Fruit fly (Drosophila melanogaster) whole organism, embryonic: ENCODE results near the gene CG7298.

Source experiments
- Awh ChIP-seq: fragments of 200-800 bp; sonication (Bioruptor generic); IDR thresholded peaks from 2 replicates; pipeline ENCODE4, ENCODE4 v1.3.6; 2022; ENCODE audit warnings: missing biosample characterization, missing genetic modification characterization
- C15 ChIP-seq: fragments of 200-800 bp; sonication (Bioruptor generic); IDR thresholded peaks from 3 replicates; pipeline ENCODE4 v1.3.6; 2022; ENCODE audit warnings: missing biosample characterization, missing genetic modification characterization
- CG10147 ChIP-seq: fragments of 200-800 bp; sonication (Bioruptor generic); optimal IDR thresholded peaks from 2 replicates; lab custom pipeline; 2019; ENCODE audit warnings: missing biosample characterization, mild to moderate bottlenecking, missing genetic modification characterization, moderate library complexity
- CG10959 ChIP-seq: fragments of 200-800 bp; sonication (Bioruptor generic); IDR thresholded peaks from 2 replicates; pipeline ENCODE4 v1.3.6; 2022; ENCODE audit warnings: missing biosample characterization, missing genetic modification characterization
- CG11504 ChIP-seq: fragments of 200-800 bp; sonication (Bioruptor generic); optimal IDR thresholded peaks from 3 replicates; lab custom pipeline; 2019; ENCODE audit warnings: missing biosample characterization, mild to moderate bottlenecking, missing genetic modification characterization, moderate library complexity
- CG11696 ChIP-seq: fragments of 200-800 bp; sonication (Bioruptor generic); IDR thresholded peaks from 2 replicates; pipeline ENCODE4 v1.3.6; 2022; ENCODE audit warnings: missing biosample characterization, missing genetic modification characterization
- CG13296 ChIP-seq: fragments of 200-800 bp; sonication (Bioruptor generic); optimal IDR thresholded peaks from 3 replicates; lab custom pipeline; 2018; ENCODE audit warnings: missing biosample characterization, mild to moderate bottlenecking, missing genetic modification characterization
- CG13424 ChIP-seq: fragments of 200-800 bp; sonication (Bioruptor generic); optimal IDR thresholded peaks from 2 replicates; lab custom pipeline; 2019; ENCODE audit warnings: missing biosample characterization, mild to moderate bottlenecking, missing genetic modification characterization, moderate library complexity
- CG14441 ChIP-seq: fragments of 200-800 bp; sonication (Bioruptor generic); IDR thresholded peaks from 2 replicates; pipeline ENCODE4 v1.3.6; 2022; ENCODE audit warnings: missing biosample characterization, missing genetic modification characterization
- CG16815 ChIP-seq: fragments of 200-800 bp; sonication (Bioruptor generic); optimal IDR thresholded peaks from 3 replicates; lab custom pipeline; 2017; ENCODE audit warnings: missing biosample characterization, mild to moderate bottlenecking, missing genetic modification characterization
- CG2712 ChIP-seq: fragments of 200-800 bp; optimal IDR thresholded peaks from 3 replicates; lab custom pipeline; 2019; ENCODE audit warnings: missing biosample characterization, mild to moderate bottlenecking, missing genetic modification characterization, moderate library complexity
- CG2875 ChIP-seq: fragments of 200-800 bp; sonication (Bioruptor generic); optimal IDR thresholded peaks from 2 replicates; lab custom pipeline; 2017; ENCODE audit warnings: missing biosample characterization, mild to moderate bottlenecking, missing genetic modification characterization, missing genetic modification reagents
- CG3065 ChIP-seq: fragments of 200-800 bp; sonication (Bioruptor generic); optimal IDR thresholded peaks from 2 replicates; lab custom pipeline; 2016; ENCODE audit warnings: missing biosample characterization, missing genetic modification characterization
- CG34376 ChIP-seq: fragments of 200-800 bp; sonication (Bioruptor generic); optimal IDR thresholded peaks from 2 replicates; lab custom pipeline; 2018; ENCODE audit warnings: missing biosample characterization, mild to moderate bottlenecking, missing genetic modification characterization
- CG4424 ChIP-seq: fragments of 200-800 bp; sonication (Bioruptor generic); optimal IDR thresholded peaks from 3 replicates; lab custom pipeline; 2016; ENCODE audit warnings: missing biosample characterization, missing genetic modification characterization
- CG6175 ChIP-seq: fragments of 200-800 bp; sonication (Bioruptor generic); IDR thresholded peaks from 3 replicates; pipeline ENCODE4 v1.3.6; 2022; ENCODE audit warnings: missing biosample characterization, missing genetic modification characterization
- CG8765 ChIP-seq: fragments of 200-800 bp; sonication (Bioruptor generic); IDR thresholded peaks from 2 replicates; pipeline ENCODE4 v1.3.6; 2022; ENCODE audit warnings: missing biosample characterization, missing genetic modification characterization
- CG9437 ChIP-seq: fragments of 200-800 bp; sonication (Bioruptor generic); optimal IDR thresholded peaks from 2 replicates; lab custom pipeline; 2018; ENCODE audit warnings: missing biosample characterization, mild to moderate bottlenecking, missing genetic modification characterization
- CG9609 ChIP-seq: fragments of 200-800 bp; sonication (Bioruptor generic); optimal IDR thresholded peaks from 3 replicates; lab custom pipeline; 2016; ENCODE audit warnings: missing biosample characterization, missing genetic modification characterization
- CG9932 ChIP-seq: fragments of 200-800 bp; sonication (Bioruptor generic); IDR thresholded peaks from 2 replicates; pipeline ENCODE4 v1.3.6; 2022; ENCODE audit warnings: missing biosample characterization, missing genetic modification characterization
- E2f1 ChIP-seq: fragments of 200-800 bp; sonication (Bioruptor generic); IDR thresholded peaks from 2 replicates; pipeline ENCODE4 v1.3.6; 2022; ENCODE audit warnings: missing biosample characterization, missing genetic modification characterization
- E2f2 ChIP-seq: fragments of 200-800 bp; sonication (Bioruptor generic); IDR thresholded peaks from 2 replicates; pipeline ENCODE4 v1.3.6; 2022; ENCODE audit warnings: missing biosample characterization, missing genetic modification characterization
- Eip74EF ChIP-seq, 2 experiments: fragments of 200-800 bp in 1 of 2; fragments of >200 bp in 1 of 2; sonication (Bioruptor generic) in 1 of 2; optimal IDR thresholded peaks; 2 replicates each; lab custom pipeline; 2017 to 2019; ENCODE audit warnings: missing biosample characterization in 2 of 2, missing genetic modification characterization in 2 of 2, mild to moderate bottlenecking in 1 of 2, moderate library complexity in 1 of 2
- Ets97D ChIP-seq: fragments of 200-800 bp; sonication (Bioruptor generic); optimal IDR thresholded peaks from 3 replicates; lab custom pipeline; 2016; ENCODE audit warnings: missing biosample characterization, missing genetic modification characterization
- Fer1 ChIP-seq: fragments of 200-800 bp; sonication (Bioruptor generic); optimal IDR thresholded peaks from 2 replicates; lab custom pipeline; 2017; ENCODE audit warnings: missing biosample characterization, mild to moderate bottlenecking, missing genetic modification characterization
- Fer3 ChIP-seq: fragments of 200-800 bp; sonication (Bioruptor generic); optimal IDR thresholded peaks from 2 replicates; lab custom pipeline; 2018; ENCODE audit warnings: missing biosample characterization, mild to moderate bottlenecking, missing genetic modification characterization, moderate library complexity
- HHEX ChIP-seq: fragments of 200-800 bp; sonication (Bioruptor generic); optimal IDR thresholded peaks from 3 replicates; lab custom pipeline; 2017; ENCODE audit warnings: missing biosample characterization, mild to moderate bottlenecking, missing genetic modification characterization, missing genetic modification reagents
- HLHmδ ChIP-seq: fragments of 200-800 bp; sonication (Bioruptor generic); optimal IDR thresholded peaks from 2 replicates; lab custom pipeline; 2018; ENCODE audit warnings: missing biosample characterization, mild to moderate bottlenecking, missing genetic modification characterization, moderate library complexity
- Hand ChIP-seq: fragments of 200-800 bp; sonication (Bioruptor generic); optimal IDR thresholded peaks from 2 replicates; lab custom pipeline; 2017; ENCODE audit warnings: mild to moderate bottlenecking, missing biosample characterization, missing genetic modification reagents, missing genetic modification characterization
- Hr51 ChIP-seq, 2 experiments: fragments of 200-800 bp; sonication (Bioruptor generic); optimal IDR thresholded peaks; 2 replicates in 1 of 2; 3 replicates in 1 of 2; lab custom pipeline; 2016 to 2018; ENCODE audit warnings: missing biosample characterization in 2 of 2, missing genetic modification characterization in 2 of 2, mild to moderate bottlenecking in 1 of 2, moderate library complexity in 1 of 2
- Mad ChIP-seq: fragments of 200-800 bp; sonication (Bioruptor generic); optimal IDR thresholded peaks from 2 replicates; lab custom pipeline; 2016; ENCODE audit warnings: missing biosample characterization, missing genetic modification characterization
- Meics ChIP-seq: fragments of 200-800 bp; sonication (Bioruptor generic); optimal IDR thresholded peaks from 2 replicates; lab custom pipeline; 2017; ENCODE audit warnings: missing biosample characterization, mild to moderate bottlenecking, missing genetic modification characterization
- Opbp ChIP-seq: fragments of 200-800 bp; sonication (Bioruptor generic); IDR thresholded peaks from 3 replicates; pipeline ENCODE4 v1.3.6; 2022; ENCODE audit warnings: missing biosample characterization, missing genetic modification characterization; ENCODE audit not compliant: partially characterized antibody
- Six4 ChIP-seq: fragments of 200-800 bp; sonication (Bioruptor generic); optimal IDR thresholded peaks from 2 replicates; lab custom pipeline; 2016; ENCODE audit warnings: missing biosample characterization, missing genetic modification characterization
- Ssrp ChIP-seq: fragments of 200-800 bp; sonication (Bioruptor generic); optimal IDR thresholded peaks from 2 replicates; lab custom pipeline; 2018; ENCODE audit warnings: missing biosample characterization, mild to moderate bottlenecking, missing genetic modification characterization, moderate library complexity
- Usf ChIP-seq: fragments of 200-800 bp; sonication (Bioruptor generic); optimal IDR thresholded peaks from 2 replicates; lab custom pipeline; 2017; ENCODE audit warnings: missing genotype, missing biosample characterization, missing genetic modification characterization
- az2 ChIP-seq: fragments of 200-800 bp; sonication (Bioruptor generic); optimal IDR thresholded peaks from 3 replicates; lab custom pipeline; 2016; ENCODE audit warnings: missing biosample characterization, missing genetic modification characterization
- bab2 ChIP-seq: fragments of 200-800 bp; sonication (Bioruptor generic); optimal IDR thresholded peaks from 2 replicates; lab custom pipeline; 2016; ENCODE audit warnings: missing biosample characterization, missing genetic modification characterization
- dpn ChIP-seq, 2 experiments: fragments of 200-800 bp; sonication (Bioruptor generic); optimal IDR thresholded peaks; 3 replicates each; lab custom pipeline; 2016; ENCODE audit warnings: missing biosample characterization in 2 of 2, missing genetic modification characterization in 2 of 2
- exex ChIP-seq: fragments of 200-800 bp; sonication (Bioruptor generic); optimal IDR thresholded peaks from 4 replicates; lab custom pipeline; 2018; ENCODE audit warnings: missing biosample characterization, mild to moderate bottlenecking, missing genetic modification characterization, moderate library complexity
- gcm2 ChIP-seq: fragments of 200-800 bp; sonication (Bioruptor generic); optimal IDR thresholded peaks from 2 replicates; lab custom pipeline; 2016; ENCODE audit warnings: missing biosample characterization, missing genetic modification characterization
- gem ChIP-seq: fragments of 200-800 bp; sonication (Bioruptor generic); optimal IDR thresholded peaks from 2 replicates; lab custom pipeline; 2019; ENCODE audit warnings: missing biosample characterization, mild to moderate bottlenecking, missing genetic modification characterization, moderate library complexity
- gfzf ChIP-seq: fragments of 200-800 bp; sonication (Bioruptor generic); optimal IDR thresholded peaks from 2 replicates; lab custom pipeline; 2016; ENCODE audit warnings: missing biosample characterization, mild to moderate bottlenecking, missing genetic modification characterization, moderate library complexity
- grau ChIP-seq: fragments of 200-800 bp; optimal IDR thresholded peaks from 3 replicates; lab custom pipeline; 2019; ENCODE audit warnings: missing biosample characterization, mild to moderate bottlenecking, missing genetic modification characterization, moderate library complexity
- kni ChIP-seq: fragments of 200-800 bp; sonication (Bioruptor generic); optimal IDR thresholded peaks from 3 replicates; lab custom pipeline; 2017; ENCODE audit warnings: mild to moderate bottlenecking, missing biosample characterization, missing genetic modification reagents, missing genetic modification characterization
- lilli ChIP-seq: fragments of 200-800 bp; sonication (Bioruptor generic); optimal IDR thresholded peaks from 3 replicates; lab custom pipeline; 2016; ENCODE audit warnings: missing biosample characterization, missing genetic modification characterization
- luna ChIP-seq: fragments of 200-800 bp; sonication (Bioruptor generic); optimal IDR thresholded peaks from 2 replicates; lab custom pipeline; 2016; ENCODE audit warnings: missing biosample characterization, missing genetic modification characterization
- ranshi ChIP-seq: fragments of 200-800 bp; sonication (Bioruptor generic); IDR thresholded peaks from 2 replicates; pipeline ENCODE4 v1.3.6; 2022; ENCODE audit warnings: missing biosample characterization, missing genetic modification characterization
- ro ChIP-seq: fragments of 200-800 bp; sonication (Bioruptor generic); IDR thresholded peaks from 2 replicates; pipeline ENCODE4 v1.3.6; 2022; ENCODE audit warnings: missing biosample characterization, missing genetic modification characterization
- slp2 ChIP-seq: fragments of 200-800 bp; sonication (Bioruptor generic); optimal IDR thresholded peaks from 2 replicates; lab custom pipeline; 2016; ENCODE audit warnings: missing biosample characterization, missing genetic modification characterization
- unpg ChIP-seq: fragments of 200-800 bp; sonication (Bioruptor generic); optimal IDR thresholded peaks from 3 replicates; lab custom pipeline; 2018; ENCODE audit warnings: missing biosample characterization, mild to moderate bottlenecking, missing genetic modification characterization, moderate library complexity

The CG7298 gene

DNA sequence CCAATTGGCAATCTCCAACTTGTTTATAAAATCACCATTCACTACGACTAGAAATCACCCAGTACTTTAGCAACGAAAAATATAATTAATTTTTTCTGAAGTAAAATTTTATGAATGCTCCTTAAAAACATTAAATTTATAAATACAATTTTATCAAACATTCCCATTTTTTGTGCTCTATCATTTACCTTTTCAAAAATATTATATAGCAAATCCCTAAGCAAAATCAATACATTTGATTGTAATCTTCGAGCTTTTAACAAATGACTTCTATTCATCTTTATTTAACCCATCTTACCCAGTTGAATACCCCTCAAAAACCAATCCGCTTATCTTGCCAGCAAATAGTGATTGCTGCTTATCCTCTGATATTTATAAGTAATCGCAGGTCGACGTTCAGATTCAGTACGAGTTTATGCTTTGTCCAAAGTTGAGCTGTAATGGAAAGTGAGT lies 18.0 kb upstream of the CG7298 start, which contains the start of gene CG17145 (continued):
- TF ChIP-seq E2f2 (no peak), Six4 (GFP tag; lab: Kevin White, UChicago) (no peak), CG10147 (GFP tag; lab: Kevin White, UChicago) (no peak), Fer3 (tag; lab: Kevin White, UChicago) (peak; percentile 19), CG6175 (GFP tag; lab: Robert Waterston, UW) (no peak), HHEX (GFP tag; lab: Kevin White, UChicago) (peak; percentile 26), CG2875 (GFP tag; lab: Kevin White, UChicago) (no peak), E2f1 (GFP tag; lab: Robert Waterston, UW) (no peak), dpn (GFP tag; optimal IDR thresholded peaks at IDR 0.05; lab: Kevin White, UChicago) (no peak), Ssrp (no peak), Usf (GFP tag; lab: Kevin White, UChicago) (no peak), gfzf (GFP tag; lab: Kevin White, UChicago) (no peak), ranshi (GFP tag; lab: Robert Waterston, UW) (no peak), CG11504 (tag; lab: Kevin White, UChicago) (peak; percentile 41), gem (tag; lab: Kevin White, UChicago) (peak; percentile 60), gcm2 (GFP tag; lab: Kevin White, UChicago) (no peak), Fer1 (GFP tag; lab: Kevin White, UChicago) (peak; percentile 49), Ets97D (GFP tag; lab: Kevin White, UChicago) (no peak), CG3065 (GFP tag; lab: Kevin White, UChicago) (no peak), CG34376 (GFP tag; lab: Kevin White, UChicago) (peak; percentile 40), CG9437 (GFP tag; lab: Kevin White, UChicago) (no peak), CG2712 (tag; lab: Kevin White, UChicago) (no peak), CG16815 (GFP tag; lab: Kevin White, UChicago) (no peak), ro (GFP tag; lab: Robert Waterston, UW) (no peak), HLHmδ (GFP tag; lab: Kevin White, UChicago) (no peak), Opbp (no peak), Hand (peak; percentile 50), bab2 (GFP tag; lab: Kevin White, UChicago) (no peak), slp2 (no peak), kni (no peak), exex (tag; lab: Kevin White, UChicago) (peak; percentile 60), CG10959 (GFP tag; lab: Robert Waterston, UW) (no peak), CG14441 (GFP tag; lab: Robert Waterston, UW) (no peak), Meics (GFP tag; lab: Kevin White, UChicago) (peak; percentile 51), CG13424 (tag; lab: Kevin White, UChicago) (peak; percentile 42), CG13296 (GFP tag; lab: Kevin White, UChicago) (no peak), Mad (no peak), Awh (GFP tag; lab: Robert Waterston, UW) (no peak), CG8765 (GFP tag; lab: Robert Waterston, UW) (no peak), CG4424 (no peak), CG9609 (GFP tag; lab: Kevin White, UChicago) (no peak), luna (no peak), az2 (GFP tag; lab: Kevin White, UChicago) (no peak), lilli (GFP tag; lab: Kevin White, UChicago) (peak; percentile 22), CG11696 (GFP tag; lab: Robert Waterston, UW) (no peak), CG9932 (GFP tag; lab: Robert Waterston, UW) (no peak), Eip74EF (GFP tag; optimal IDR thresholded peaks at IDR 0.05; lab: Kevin White, UChicago) (no peak), grau (tag; lab: Kevin White, UChicago) (peak; percentile 64), C15 (GFP tag; lab: Robert Waterston, UW) (no peak), Hr51 (GFP tag; optimal IDR thresholded peaks at IDR 0.05; lab: Kevin White, UChicago) (peak in 1 of 2 experiments; percentile 56), unpg (GFP tag; lab: Kevin White, UChicago) (no peak)
